Worm (Caenorhabditis elegans) whole organism, early embryonic: ENCODE results near the gene R09E12.9.

Source experiments
- B0310.2 ChIP-seq: sonication (generic microtip); optimal IDR thresholded peaks from 2 replicates; lab custom pipeline; 2016; ENCODE audit warnings: mild to moderate bottlenecking, missing genetic modification characterization, missing compliant biosample characterization
- F13C5.2 ChIP-seq: sonication (generic microtip); optimal IDR thresholded peaks from 2 replicates; lab custom pipeline; 2017; ENCODE audit warnings: mild to moderate bottlenecking, missing genetic modification characterization, inconsistent platforms, missing compliant biosample characterization
- aly-1 ChIP-seq: sonication (generic microtip); optimal IDR thresholded peaks from 2 replicates; lab custom pipeline; 2016; ENCODE audit warnings: missing genetic modification characterization, missing compliant biosample characterization
- ama-1 ChIP-seq: fragments of 150-350 bp; optimal IDR thresholded peaks from 2 replicates; lab custom pipeline; 2014
- ceh-13 ChIP-seq: fragments of 200-800 bp; sonication (Bioruptor generic); optimal IDR thresholded peaks from 2 replicates; lab custom pipeline; 2018; ENCODE audit warnings: mild to moderate bottlenecking, missing genetic modification characterization, missing compliant biosample characterization
- ceh-36 ChIP-seq: sonication (generic microtip); optimal IDR thresholded peaks from 2 replicates; lab custom pipeline; 2016; ENCODE audit warnings: missing genetic modification characterization, inconsistent platforms, missing compliant biosample characterization
- ets-7 ChIP-seq: sonication (generic microtip); optimal IDR thresholded peaks from 2 replicates; lab custom pipeline; 2016; ENCODE audit warnings: missing genotype, missing genetic modification characterization, missing compliant biosample characterization
- flt-1 ChIP-seq: fragments of 200-800 bp; sonication (Bioruptor generic); IDR thresholded peaks from 2 replicates; pipeline ENCODE4 v1.3.6; 2022; ENCODE audit warnings: missing genetic modification characterization, missing compliant biosample characterization
- hmbx-1 ChIP-seq: sonication (generic microtip); optimal IDR thresholded peaks from 2 replicates; lab custom pipeline; 2016; ENCODE audit warnings: mild to moderate bottlenecking, missing genetic modification characterization, missing compliant biosample characterization
- hmg-4 ChIP-seq: fragments of 200-800 bp; sonication (Bioruptor generic); optimal IDR thresholded peaks from 2 replicates; lab custom pipeline; 2018; ENCODE audit warnings: mild to moderate bottlenecking, missing genetic modification characterization, missing compliant biosample characterization
- hnd-1 ChIP-seq: sonication (generic microtip); optimal IDR thresholded peaks from 2 replicates; lab custom pipeline; 2016; ENCODE audit warnings: missing genetic modification characterization, missing compliant biosample characterization
- pes-1 ChIP-seq: fragments of 200-800 bp; sonication (Bioruptor generic); IDR thresholded peaks from 2 replicates; pipeline ENCODE4 v1.3.6; 2022; ENCODE audit warnings: missing genetic modification reagents, missing genetic modification characterization, missing compliant biosample characterization
- scrt-1 ChIP-seq: fragments of 200-800 bp; sonication (Bioruptor generic); IDR thresholded peaks from 2 replicates; pipeline ENCODE4 v1.3.6; 2022; ENCODE audit warnings: missing genetic modification characterization, missing compliant biosample characterization
- sea-1 ChIP-seq: fragments of 200-800 bp; sonication (Bioruptor generic); conservative IDR thresholded peaks from 2 replicates; pipeline ENCODE4 v1.3.6; 2022; ENCODE audit warnings: missing genetic modification characterization, missing compliant biosample characterization
- tbx-11 ChIP-seq: fragments of 200-800 bp; sonication (Bioruptor generic); IDR thresholded peaks from 2 replicates; pipeline ENCODE4 v1.3.6; 2022; ENCODE audit warnings: missing genetic modification characterization, missing compliant biosample characterization
- tbx-37 ChIP-seq: fragments of 200-800 bp; sonication (Bioruptor generic); conservative IDR thresholded peaks from 2 replicates; pipeline ENCODE4 v1.3.6; 2022; ENCODE audit warnings: missing genetic modification reagents, missing genetic modification characterization, missing compliant biosample characterization
- tra-4 ChIP-seq: sonication (generic microtip); optimal IDR thresholded peaks from 2 replicates; lab custom pipeline; 2017; ENCODE audit warnings: missing genetic modification characterization, missing compliant biosample characterization

R09E12.9 gene

DNA sequence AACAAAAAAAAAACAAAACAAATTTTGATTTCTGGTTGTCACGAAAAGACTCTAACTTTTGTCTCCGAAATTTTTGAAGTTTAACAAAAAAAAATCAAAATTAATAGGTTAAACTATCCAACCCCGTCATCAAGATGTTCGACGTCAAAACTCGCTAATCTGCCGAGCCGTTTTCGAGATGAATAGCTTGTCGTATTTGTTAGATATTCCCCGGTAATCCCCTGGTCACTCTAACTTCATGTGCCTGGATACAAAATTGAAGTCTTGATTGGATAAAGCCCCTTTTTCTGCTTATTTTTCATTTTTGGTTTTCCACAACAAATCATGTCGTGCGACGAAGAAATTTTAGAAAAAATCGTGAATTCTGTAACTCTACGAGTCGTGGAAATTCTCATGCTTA lies 5.0 kb downstream of the R09E12.9 start, which contains the start of gene srab-16:
Gene srab-16, plus strand, starts transcription at position 301 of the 400 bp plus-strand sequence.
- no peak for TF ChIP-seq tra-4 (tag; lab: Kevin White, UChicago)

DNA sequence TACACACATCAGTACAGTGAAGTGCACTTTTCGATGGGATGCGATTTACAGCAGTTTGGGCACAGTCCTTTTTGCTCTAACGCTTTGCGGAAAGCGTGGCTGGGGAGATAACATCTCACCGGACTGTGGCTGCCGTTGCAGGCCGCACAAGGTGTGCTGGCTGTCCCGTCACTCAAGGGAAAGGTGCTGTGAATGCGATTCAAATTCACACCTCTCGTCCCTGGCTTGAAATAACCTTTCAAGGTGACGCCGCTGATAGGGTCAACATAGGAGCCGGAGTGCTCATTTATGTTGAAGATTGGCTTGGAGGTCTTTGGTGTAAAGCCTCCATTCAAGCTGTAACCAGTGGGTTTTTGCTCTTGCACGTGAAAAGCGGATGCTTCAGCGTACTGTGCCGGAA lies 16.7 kb downstream of the R09E12.9 start:
- TF ChIP-seq ets-7 (no peak), F13C5.2 (tag; lab: Kevin White, UChicago) (no peak)

DNA sequence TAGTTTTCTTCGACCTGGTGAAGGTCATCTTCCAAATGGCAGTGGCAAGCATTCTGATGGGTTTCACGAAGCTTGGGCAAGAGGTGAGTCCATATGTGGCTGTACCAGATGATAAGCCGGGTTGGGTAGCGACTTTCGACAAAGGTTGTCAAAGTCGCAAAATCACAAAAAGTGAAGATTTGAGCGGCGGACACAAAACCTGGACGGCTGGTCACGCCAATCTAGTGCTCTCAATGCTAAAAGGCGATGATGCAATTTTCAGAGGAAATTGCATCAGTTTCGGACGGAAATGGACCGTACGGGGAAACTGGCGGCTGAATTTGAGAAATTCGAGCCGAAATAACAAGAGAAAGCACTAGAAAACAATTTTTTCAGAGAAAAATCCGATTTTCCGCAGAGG lies 19.8 kb downstream of the R09E12.9 start:
- no peak for TF ChIP-seq hmg-4 (GFP tag; lab: Kevin White, UChicago)
- TF ChIP-seq ets-7 = no peak
- TF ChIP-seq tbx-11 (GFP tag; lab: Robert Waterston, UW) = no peak
- TF ChIP-seq tbx-37 (GFP tag; lab: Robert Waterston, UW) = no peak
- TF ChIP-seq hnd-1 = no peak
- no peak for TF ChIP-seq scrt-1
- no peak for TF ChIP-seq F13C5.2 (tag; lab: Kevin White, UChicago)
- no peak for TF ChIP-seq B0310.2 (tag; lab: Kevin White, UChicago)
- no peak for TF ChIP-seq hmbx-1 (tag; lab: Kevin White, UChicago)
- TF ChIP-seq pes-1 = no peak
- no peak for TF ChIP-seq ceh-36 (tag; lab: Kevin White, UChicago)
- no peak for TF ChIP-seq ceh-13
- no peak for TF ChIP-seq aly-1
- no peak for TF ChIP-seq sea-1 (GFP tag; lab: Robert Waterston, UW)

DNA sequence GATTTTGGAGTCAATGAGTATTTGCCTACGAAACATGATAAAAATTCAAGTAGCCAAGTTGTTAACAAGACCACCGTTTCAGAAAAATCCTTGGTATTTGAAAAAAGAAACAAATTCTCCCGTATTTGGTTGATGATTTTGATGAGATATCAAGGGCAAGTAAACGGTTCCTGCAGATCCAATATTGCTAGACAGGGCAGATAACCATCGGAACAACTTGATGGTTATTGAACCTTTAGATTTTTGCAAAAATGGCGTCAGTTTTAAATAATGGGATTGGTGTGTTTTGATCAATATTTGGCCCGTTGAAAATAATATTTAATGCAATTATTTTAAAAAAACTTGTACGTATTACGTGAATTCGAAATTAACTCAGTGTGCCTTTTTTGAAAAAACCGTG lies 22.9 kb downstream of the R09E12.9 start:
- TF ChIP-seq tbx-11 (GFP tag; lab: Robert Waterston, UW) = no peak

DNA sequence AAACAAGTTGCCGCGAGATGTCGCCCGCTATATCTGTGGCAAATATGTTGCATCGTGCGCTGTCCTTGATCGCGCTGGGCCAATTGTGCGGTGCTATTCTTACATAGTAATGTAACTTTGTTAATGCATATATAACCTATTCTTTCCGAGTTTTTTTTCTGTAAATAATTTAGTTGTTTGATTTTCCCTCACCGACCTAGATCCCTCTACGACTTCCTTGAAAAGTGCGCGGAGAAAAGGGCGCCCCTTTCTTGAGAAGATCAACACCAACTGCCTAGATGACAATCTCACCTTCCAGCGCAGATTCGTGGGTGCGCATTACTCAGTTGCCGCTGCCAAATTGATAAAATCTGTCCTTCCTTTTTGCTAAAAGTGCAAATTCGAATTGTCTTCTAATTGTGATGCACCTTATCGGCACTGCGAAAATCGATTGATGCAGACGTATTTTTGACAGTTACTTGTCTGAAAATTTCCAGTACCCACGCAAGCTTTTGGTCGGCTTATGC lies 24.2 kb downstream of the R09E12.9 start:
- TF ChIP-seq hmg-4 (GFP tag; lab: Kevin White, UChicago) (no peak), tra-4 (tag; lab: Kevin White, UChicago) (no peak)

DNA sequence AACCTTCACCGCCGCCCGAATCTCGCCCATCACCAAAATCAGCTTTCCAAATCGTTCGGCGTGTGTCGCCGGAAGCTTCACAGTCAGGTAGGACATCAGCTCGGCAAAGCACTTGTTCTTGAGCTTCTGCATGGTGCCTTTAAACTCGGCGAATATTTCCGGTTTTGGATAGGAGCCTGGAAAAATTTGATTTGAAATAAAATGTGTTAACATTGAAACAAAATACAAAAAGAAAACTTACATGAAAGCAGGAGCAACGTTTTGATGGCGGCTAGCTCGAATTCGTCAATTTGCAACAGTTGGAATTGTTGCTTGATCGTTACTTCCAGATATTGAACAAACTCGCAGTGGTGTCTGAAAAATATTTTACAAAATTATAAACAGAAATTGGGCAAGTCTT lies 25.3 kb downstream of the R09E12.9 start:
- TF ChIP-seq pes-1 = no peak
- TF ChIP-seq F13C5.2 (tag; lab: Kevin White, UChicago) = no peak
- no peak for TF ChIP-seq B0310.2 (tag; lab: Kevin White, UChicago)
- no peak for TF ChIP-seq ets-7
- no peak for TF ChIP-seq hmbx-1 (tag; lab: Kevin White, UChicago)
- no peak for TF ChIP-seq ceh-36 (tag; lab: Kevin White, UChicago)
- no peak for TF ChIP-seq sea-1 (GFP tag; lab: Robert Waterston, UW)
- TF ChIP-seq tbx-37 (GFP tag; lab: Robert Waterston, UW) = no peak

DNA sequence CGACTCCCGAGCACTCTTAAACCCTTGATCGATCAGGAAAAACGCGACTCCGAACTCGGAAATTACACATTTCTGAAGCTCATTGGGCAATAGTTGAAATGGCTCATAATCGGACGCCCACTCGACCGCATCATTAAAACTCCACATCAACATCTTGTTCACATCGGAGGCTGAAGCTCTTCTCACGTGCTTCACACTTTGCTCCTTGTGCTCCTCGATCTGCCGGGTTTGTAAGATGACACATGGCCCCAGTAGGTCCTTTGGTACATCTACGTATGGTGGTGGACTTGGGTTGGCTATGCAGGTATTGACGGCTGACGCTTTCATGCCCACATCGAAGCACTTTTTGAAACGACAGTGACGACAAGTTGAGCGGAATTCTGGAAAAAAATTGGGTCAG lies 26.1 kb downstream of the R09E12.9 start:
- no peak for TF ChIP-seq ets-7
- no peak for TF ChIP-seq sea-1 (GFP tag; lab: Robert Waterston, UW)
- TF ChIP-seq ama-1 (lab: Kevin White, UChicago) = no peak
- no peak for TF ChIP-seq aly-1
- no peak for TF ChIP-seq ceh-36 (tag; lab: Kevin White, UChicago)
- no peak for TF ChIP-seq flt-1
- no peak for TF ChIP-seq hnd-1
- TF ChIP-seq hmg-4 (GFP tag; lab: Kevin White, UChicago) = no peak
- no peak for TF ChIP-seq B0310.2 (tag; lab: Kevin White, UChicago)
- TF ChIP-seq tbx-11 (GFP tag; lab: Robert Waterston, UW) = no peak
- no peak for TF ChIP-seq tra-4 (tag; lab: Kevin White, UChicago)
- no peak for TF ChIP-seq tbx-37 (GFP tag; lab: Robert Waterston, UW)
- TF ChIP-seq pes-1 = no peak
- no peak for TF ChIP-seq F13C5.2 (tag; lab: Kevin White, UChicago)
- no peak for TF ChIP-seq scrt-1
- no peak for TF ChIP-seq ceh-13
- no peak for TF ChIP-seq hmbx-1 (tag; lab: Kevin White, UChicago)

DNA sequence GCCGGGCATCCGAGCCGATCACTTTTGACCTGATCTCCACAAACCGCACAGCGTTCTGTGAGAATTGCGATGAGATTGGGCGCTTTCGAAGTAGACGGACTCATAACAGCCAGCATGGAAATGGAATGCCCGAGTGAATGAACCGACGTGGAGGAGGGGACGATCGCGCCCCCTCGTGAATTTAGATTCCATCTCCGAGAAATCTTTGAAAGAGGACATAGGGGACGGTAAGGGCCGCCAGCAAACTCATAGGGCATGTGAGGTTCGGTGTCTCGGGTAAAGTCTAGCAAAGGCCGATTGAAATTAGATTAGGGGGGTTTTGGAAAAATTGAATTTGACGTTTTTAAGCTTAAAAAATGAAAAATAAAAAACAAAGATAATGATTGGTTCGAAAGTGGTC lies 27.1 kb downstream of the R09E12.9 start, which contains the start of gene nhr-270:
Gene nhr-270, minus strand, starts transcription at position 257 of the 400 bp plus-strand sequence.
- no peak for TF ChIP-seq ets-7
- no peak for TF ChIP-seq hnd-1
- TF ChIP-seq pes-1 = no peak
- no peak for TF ChIP-seq ceh-36 (tag; lab: Kevin White, UChicago)

DNA sequence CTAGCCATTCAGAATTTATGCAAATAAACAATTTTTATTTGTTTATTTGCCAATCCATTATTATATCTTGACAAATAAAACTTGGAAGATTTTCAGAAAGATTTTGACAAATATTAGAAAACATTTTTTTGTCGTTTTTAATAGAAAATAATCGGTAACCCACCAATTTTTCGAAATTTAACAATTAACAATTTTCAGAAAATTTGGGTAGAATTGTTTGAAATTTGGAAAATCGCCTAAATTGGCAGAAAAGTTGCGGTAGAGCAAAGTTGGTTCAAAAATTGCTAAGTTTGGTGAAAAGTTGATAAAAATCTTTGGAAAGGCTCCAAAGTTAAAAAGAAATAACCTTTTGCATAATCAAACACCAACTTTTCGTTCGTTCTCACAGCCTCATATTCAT lies 30.9 kb downstream of the R09E12.9 start:
- TF ChIP-seq hnd-1 (no peak), pes-1 (no peak)

DNA sequence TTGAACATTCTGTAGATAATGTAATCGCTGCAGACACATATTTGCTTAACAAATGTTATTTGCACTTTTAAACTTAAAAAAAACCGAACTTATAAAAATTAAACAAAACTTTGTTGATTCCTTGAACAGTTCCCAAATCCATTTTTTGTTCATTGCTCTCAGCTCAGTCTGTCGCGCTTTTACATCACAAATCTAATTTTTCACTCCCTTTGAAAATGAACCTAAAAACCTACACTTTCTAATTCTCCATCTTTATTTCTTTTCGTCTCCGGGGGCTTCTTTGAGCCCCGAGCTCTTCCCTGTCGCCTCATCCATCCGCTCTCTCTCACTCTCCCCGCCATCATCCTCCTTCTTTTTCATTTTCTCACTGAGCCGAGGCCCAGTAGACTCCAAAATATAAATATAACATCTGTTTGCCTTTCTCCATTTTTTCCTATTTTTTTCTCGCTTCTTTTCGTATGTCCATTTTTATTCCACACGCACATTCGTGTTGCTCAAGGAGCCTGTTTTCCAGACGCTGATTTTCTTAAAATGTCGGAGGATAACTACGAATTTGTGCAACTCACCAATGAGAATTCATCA lies 33.0 kb downstream of the R09E12.9 start, which contains the start of gene R13D11.4:
Gene R13D11.4, plus strand, starts transcription at position 532 of the 582 bp plus-strand sequence.
- TF ChIP-seq tbx-11 (GFP tag; lab: Robert Waterston, UW) = no peak
- TF ChIP-seq B0310.2 (tag; lab: Kevin White, UChicago) = no peak
- TF ChIP-seq tbx-37 (GFP tag; lab: Robert Waterston, UW) = no peak
- no peak for TF ChIP-seq F13C5.2 (tag; lab: Kevin White, UChicago)
- TF ChIP-seq ceh-13 = no peak
- no peak for TF ChIP-seq hmg-4 (GFP tag; lab: Kevin White, UChicago)
- no peak for TF ChIP-seq aly-1
- TF ChIP-seq hnd-1 = no peak
- TF ChIP-seq ceh-36 (tag; lab: Kevin White, UChicago) = no peak
